Worm (Caenorhabditis elegans) whole organism, L4 larva: Measurements from ENCODE around the gene mdt-9.

Source experiments
- F49E8.2 ChIP-seq: sonication (generic microtip); optimal IDR thresholded peaks from 2 replicates; lab custom pipeline; 2016; ENCODE audit warnings: missing compliant biosample characterization, mild to moderate bottlenecking, missing genetic modification characterization, borderline replicate concordance
- ama-1 ChIP-seq: fragments of 150-350 bp; optimal IDR thresholded peaks from 2 replicates; lab custom pipeline; 2014; ENCODE audit warnings: inconsistent platforms, mixed read lengths
- arid-1 ChIP-seq: fragments of 200-800 bp; sonication (Bioruptor generic); conservative IDR thresholded peaks from 2 replicates; pipeline ENCODE4 v1.3.6; 2022; ENCODE audit warnings: missing genetic modification reagents, missing genetic modification characterization, missing compliant biosample characterization
- ceh-32 ChIP-seq: sonication (generic microtip); optimal IDR thresholded peaks from 2 replicates; lab custom pipeline; 2016; ENCODE audit warnings: mild to moderate bottlenecking, missing genetic modification characterization, missing compliant biosample characterization; ENCODE audit not compliant: poor library complexity
- egl-27 ChIP-seq: sonication (generic microtip); optimal IDR thresholded peaks from 3 replicates; lab custom pipeline; 2017; ENCODE audit warnings: missing biosample characterization, missing genetic modification reagents, missing genetic modification characterization
- hmg-1.1 ChIP-seq: fragments of 200-800 bp; sonication (Bioruptor generic); IDR thresholded peaks from 2 replicates; pipeline ENCODE4 v1.3.6; 2022; ENCODE audit warnings: missing genetic modification reagents, missing genetic modification characterization, missing compliant biosample characterization
- lim-7 ChIP-seq: fragments of 200-800 bp; sonication (Bioruptor generic); IDR thresholded peaks from 2 replicates; pipeline ENCODE4 v1.3.6; 2022; ENCODE audit warnings: missing genetic modification characterization, missing compliant biosample characterization
- nhr-10 ChIP-seq: fragments of 150-350 bp; optimal IDR thresholded peaks from 2 replicates; lab custom pipeline; 2014; ENCODE audit warnings: missing biosample characterization, missing genetic modification characterization
- nhr-77 ChIP-seq: fragments of 150-350 bp; optimal IDR thresholded peaks from 2 replicates; lab custom pipeline; 2014; ENCODE audit warnings: missing biosample characterization, missing genetic modification characterization
- skn-1 ChIP-seq: fragments of 150-350 bp; optimal IDR thresholded peaks from 2 replicates; lab custom pipeline; 2014; ENCODE audit warnings: missing biosample characterization, missing genetic modification characterization
- tra-1 ChIP-seq: fragments of 200-800 bp; sonication (Bioruptor generic); IDR thresholded peaks from 2 replicates; pipeline ENCODE4 v1.3.6; 2022; ENCODE audit warnings: missing genetic modification reagents, missing genetic modification characterization, missing compliant biosample characterization
- ztf-11 ChIP-seq: fragments of 150-350 bp; optimal IDR thresholded peaks from 2 replicates; lab custom pipeline; 2014; ENCODE audit warnings: missing biosample characterization, missing genetic modification characterization

DNA sequence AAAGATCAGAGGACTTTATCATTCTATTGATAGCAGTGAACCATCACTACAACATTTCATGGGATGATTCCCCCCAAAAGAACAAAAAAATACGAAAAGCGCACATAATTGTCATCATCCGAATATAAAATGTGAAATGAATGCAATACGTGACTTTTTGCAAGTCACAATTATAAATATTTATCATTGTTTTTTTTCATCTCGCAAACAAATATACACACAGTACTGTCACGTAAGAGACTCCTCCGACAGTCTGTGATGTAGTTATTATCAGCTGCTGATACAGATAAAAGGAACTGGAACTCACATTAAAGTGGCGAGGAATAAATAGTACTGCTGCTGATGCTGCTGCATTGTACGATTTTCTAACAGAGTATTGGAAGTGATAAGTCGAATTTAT lies 10.2 kb downstream of the mdt-9 start:
- no peak for TF ChIP-seq hmg-1.1
- no peak for TF ChIP-seq arid-1 (GFP tag; lab: Robert Waterston, UW)
- no peak for TF ChIP-seq ama-1 (lab: Kevin White, UChicago)
- no peak for TF ChIP-seq ceh-32 (tag; lab: Kevin White, UChicago)
- no peak for TF ChIP-seq nhr-77 (tag; lab: Kevin White, UChicago)
- no peak for TF ChIP-seq egl-27
- TF ChIP-seq skn-1 (tag; lab: Kevin White, UChicago): no peak
- no peak for TF ChIP-seq nhr-10 (tag; lab: Kevin White, UChicago)
- no peak for TF ChIP-seq tra-1 (GFP tag; lab: Robert Waterston, UW)
- no peak for TF ChIP-seq F49E8.2 (tag; lab: Kevin White, UChicago)
- no peak for TF ChIP-seq ztf-11 (tag; lab: Kevin White, UChicago)
- no peak for TF ChIP-seq lim-7
